Worm (Caenorhabditis elegans): Measurements from ENCODE around the gene Y43F8B.25.

Gene Y43F8B.25

DNA sequence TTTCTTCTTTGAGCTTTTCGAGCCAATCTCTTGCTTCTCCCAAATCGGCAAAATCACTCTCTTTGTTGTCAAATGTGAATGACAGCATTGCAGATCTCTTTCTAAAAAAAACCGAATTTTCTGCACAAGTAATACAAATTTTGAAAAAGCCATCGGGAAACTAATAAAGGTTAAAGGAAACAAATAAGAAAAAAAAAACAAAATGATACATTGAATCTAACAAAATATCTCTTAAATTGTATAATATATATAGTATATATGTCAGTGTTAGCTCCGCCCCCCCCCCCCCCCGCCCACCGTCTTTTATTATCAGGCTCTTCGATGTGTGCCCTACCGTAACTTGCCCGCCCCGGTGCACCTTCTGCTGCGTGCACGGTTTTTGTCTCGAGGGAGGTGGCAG is 29.7 kb upstream of the Y43F8B.25 start, which contains the start of gene C25F9.11:
C25F9.11 (minus strand) TSS at position 101 of the 400 bp plus-strand sequence.
- no peak for TF ChIP-seq tab-1 (GFP tag; IDR thresholded peaks at IDR 0.05)
- TF ChIP-seq med-1 (GFP tag; optimal IDR thresholded peaks at IDR 0.05; ENCODE audit: insufficient read depth): no peak

DNA sequence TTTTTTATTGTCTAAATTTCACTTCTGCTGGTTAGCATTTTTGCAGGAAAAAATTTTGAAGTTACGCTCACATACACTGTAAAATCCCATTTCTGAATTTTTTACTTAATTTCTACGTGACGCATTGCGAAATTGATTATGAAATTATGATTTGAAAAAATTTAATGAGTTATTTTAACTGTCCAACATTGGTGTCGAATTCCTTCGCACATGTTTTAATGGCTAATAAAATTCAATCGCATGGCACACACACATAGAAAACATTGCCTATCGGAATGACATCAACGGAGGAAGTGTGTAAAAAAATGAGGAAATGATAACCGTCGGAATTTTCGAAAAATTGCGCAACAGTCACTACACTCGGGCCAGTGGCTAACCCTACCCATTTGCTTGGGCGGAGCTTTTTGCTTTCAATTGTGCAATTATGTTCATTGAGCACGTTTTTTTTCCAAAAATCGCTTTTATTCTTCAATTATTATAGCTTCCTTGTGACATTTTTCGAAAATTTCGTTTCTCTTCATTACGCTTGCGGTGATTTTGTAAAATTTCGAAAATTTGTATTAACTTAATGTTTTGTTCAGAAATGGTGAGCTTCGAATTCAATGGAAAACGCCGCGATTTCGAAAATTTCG is 28.8 kb upstream of the Y43F8B.25 start, which contains the start of gene C25F9.16:
C25F9.16 (plus strand) TSS at position 582 of the 632 bp plus-strand sequence.
- TF ChIP-seq klf-2 (GFP tag; conservative IDR thresholded peaks at IDR 0.05) (no peak), ztf-29 (GFP tag; IDR thresholded peaks at IDR 0.05) (no peak)

DNA sequence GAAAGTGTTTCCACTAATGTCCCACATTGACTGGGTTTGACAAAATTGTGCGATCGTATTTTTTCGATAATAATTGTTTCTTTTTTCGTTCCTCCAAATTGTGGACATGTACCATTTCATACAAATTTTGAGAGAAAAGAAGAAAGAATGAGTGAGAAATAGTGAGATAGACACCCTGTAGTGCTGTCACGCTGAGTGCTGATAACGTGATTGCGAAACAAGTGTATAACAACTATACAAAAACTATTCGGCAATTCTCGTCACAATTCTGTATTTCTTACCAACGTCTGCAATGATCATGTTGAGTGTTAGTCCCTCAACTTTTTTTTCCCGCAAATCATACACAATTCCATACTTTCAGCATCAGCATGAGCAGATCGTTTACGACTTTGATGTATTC is 26.4 kb upstream of the Y43F8B.25 start, which contains the start of gene C25F9.14:
C25F9.14 (plus strand) TSS at position 178 of the 400 bp plus-strand sequence.
- TF ChIP-seq klf-2 (GFP tag; conservative IDR thresholded peaks at IDR 0.05) (no peak), flt-1 (GFP tag; IDR thresholded peaks at IDR 0.05) (no peak), ztf-23 (GFP tag; IDR thresholded peaks at IDR 0.05) (no peak), ztf-29 (GFP tag; IDR thresholded peaks at IDR 0.05) (no peak), med-1 (GFP tag; optimal IDR thresholded peaks at IDR 0.05; ENCODE audit: insufficient read depth) (no peak), ref-1 (GFP tag; conservative IDR thresholded peaks at IDR 0.05) (no peak), tab-1 (GFP tag; IDR thresholded peaks at IDR 0.05) (no peak), T22C8.4 (GFP tag; IDR thresholded peaks at IDR 0.05) (no peak), cog-1 (tag; optimal IDR thresholded peaks at IDR 0.05) (no peak)

DNA sequence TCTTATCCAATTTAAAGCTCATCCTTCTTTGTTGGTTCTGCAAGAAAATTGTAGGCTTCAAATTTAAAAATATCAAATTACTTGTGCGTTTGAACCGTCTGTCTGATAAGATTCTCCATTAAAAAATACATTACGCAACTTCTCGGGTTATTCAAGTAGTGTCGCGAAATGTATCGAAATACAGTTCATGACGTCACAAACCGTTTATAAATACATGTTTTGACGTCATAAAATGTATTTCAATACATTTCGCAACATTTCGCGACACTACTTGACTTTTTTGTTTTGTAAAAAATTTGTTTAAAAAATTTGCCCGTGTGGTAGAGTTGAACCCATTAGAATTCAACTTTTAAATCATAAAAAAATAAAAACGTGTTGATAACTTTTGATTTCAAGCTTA is 19.1 kb upstream of the Y43F8B.25 start:
- TF ChIP-seq ztf-23 (GFP tag; IDR thresholded peaks at IDR 0.05) (no peak), ref-1 (GFP tag; conservative IDR thresholded peaks at IDR 0.05) (no peak), T22C8.4 (GFP tag; IDR thresholded peaks at IDR 0.05) (no peak), med-1 (GFP tag; optimal IDR thresholded peaks at IDR 0.05; ENCODE audit: insufficient read depth) (no peak), flt-1 (GFP tag; IDR thresholded peaks at IDR 0.05) (no peak), klf-2 (GFP tag; conservative IDR thresholded peaks at IDR 0.05) (no peak), ztf-29 (GFP tag; IDR thresholded peaks at IDR 0.05) (no peak), tab-1 (GFP tag; IDR thresholded peaks at IDR 0.05) (no peak), cog-1 (tag; optimal IDR thresholded peaks at IDR 0.05) (no peak)

DNA sequence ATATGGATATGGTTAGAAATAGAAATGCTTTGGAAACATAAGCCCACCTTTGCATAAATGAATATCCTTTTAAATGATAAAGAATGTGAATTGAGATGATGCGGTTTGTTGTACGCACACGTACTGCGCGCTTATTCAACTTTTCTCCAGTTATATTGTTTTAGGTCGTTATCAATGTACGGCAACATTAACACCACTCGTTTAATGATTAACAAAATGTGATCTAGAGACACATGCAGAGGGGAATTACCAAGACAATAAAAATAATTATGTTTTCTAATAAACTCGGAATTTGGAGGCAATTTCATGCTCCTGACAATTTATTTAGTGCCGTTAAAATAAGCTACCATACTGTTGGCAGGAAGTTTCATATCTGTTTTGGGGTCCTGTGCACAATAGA is 17.3 kb upstream of the Y43F8B.25 start, which contains the start of gene M04C3.1:
M04C3.1 (minus strand) TSS at position 164 of the 400 bp plus-strand sequence.
- TF ChIP-seq klf-2 (GFP tag; conservative IDR thresholded peaks at IDR 0.05) (no peak), ztf-23 (GFP tag; IDR thresholded peaks at IDR 0.05) (no peak), med-1 (GFP tag; optimal IDR thresholded peaks at IDR 0.05; ENCODE audit: insufficient read depth) (no peak), cog-1 (tag; optimal IDR thresholded peaks at IDR 0.05) (no peak), ref-1 (GFP tag; conservative IDR thresholded peaks at IDR 0.05) (no peak), T22C8.4 (GFP tag; IDR thresholded peaks at IDR 0.05) (no peak), flt-1 (GFP tag; IDR thresholded peaks at IDR 0.05) (no peak), tab-1 (GFP tag; IDR thresholded peaks at IDR 0.05) (no peak), ztf-29 (GFP tag; IDR thresholded peaks at IDR 0.05) (no peak)

DNA sequence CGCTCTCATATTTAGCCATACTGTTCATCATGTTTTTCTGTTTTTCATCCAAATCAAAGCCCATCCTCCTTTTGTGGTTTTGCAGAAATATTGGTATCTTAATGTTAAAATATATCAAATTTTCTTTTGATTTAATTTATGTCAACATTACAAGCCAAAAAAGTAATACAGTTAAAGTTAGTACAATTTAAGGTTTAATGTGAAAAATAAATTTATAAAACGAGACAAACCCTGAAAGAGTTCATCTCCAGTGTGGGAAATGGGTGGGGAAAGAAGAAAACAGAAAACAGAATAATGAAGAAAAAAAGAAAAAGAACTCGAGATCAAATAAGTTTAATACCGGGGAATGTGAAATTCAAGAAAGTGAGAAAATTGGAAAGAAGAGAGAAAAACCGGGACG is 13.9 kb upstream of the Y43F8B.25 start, which contains the start of gene M04C3.2:
M04C3.2 (minus strand) TSS at position 101 of the 400 bp plus-strand sequence.
- TF ChIP-seq tab-1 (GFP tag; IDR thresholded peaks at IDR 0.05) (no peak), T22C8.4 (GFP tag; IDR thresholded peaks at IDR 0.05) (no peak), klf-2 (GFP tag; conservative IDR thresholded peaks at IDR 0.05) (no peak), cog-1 (tag; optimal IDR thresholded peaks at IDR 0.05) (no peak), med-1 (GFP tag; optimal IDR thresholded peaks at IDR 0.05; ENCODE audit: insufficient read depth) (no peak), ztf-29 (GFP tag; IDR thresholded peaks at IDR 0.05) (no peak), flt-1 (GFP tag; IDR thresholded peaks at IDR 0.05) (no peak), ztf-23 (GFP tag; IDR thresholded peaks at IDR 0.05) (no peak), ref-1 (GFP tag; conservative IDR thresholded peaks at IDR 0.05) (no peak)

DNA sequence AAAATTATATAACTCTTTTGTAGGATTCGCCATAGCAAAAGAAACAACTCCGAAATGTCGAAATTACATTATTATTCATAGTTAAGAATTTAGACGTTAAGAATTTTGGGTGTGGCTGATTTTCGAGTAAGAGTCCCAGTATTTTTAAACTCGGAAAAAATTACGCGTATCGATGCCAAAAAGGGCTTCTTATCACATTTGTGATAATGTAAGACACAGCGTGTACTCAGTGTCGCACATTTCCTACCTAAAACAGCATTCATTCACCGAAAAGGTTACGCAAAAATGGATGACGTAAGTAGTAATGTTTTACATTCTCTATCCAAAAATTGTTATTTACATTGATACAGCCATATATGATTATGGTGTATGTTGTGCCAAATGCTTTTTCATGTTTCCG is 13.2 kb upstream of the Y43F8B.25 start, which contains the start of gene M04C3.5:
M04C3.5 (plus strand) TSS at position 190 of the 400 bp plus-strand sequence.
- TF ChIP-seq ztf-29 (GFP tag; IDR thresholded peaks at IDR 0.05) (no peak), cog-1 (tag; optimal IDR thresholded peaks at IDR 0.05) (no peak), tab-1 (GFP tag; IDR thresholded peaks at IDR 0.05) (no peak), T22C8.4 (GFP tag; IDR thresholded peaks at IDR 0.05) (no peak), ztf-23 (GFP tag; IDR thresholded peaks at IDR 0.05) (no peak)

DNA sequence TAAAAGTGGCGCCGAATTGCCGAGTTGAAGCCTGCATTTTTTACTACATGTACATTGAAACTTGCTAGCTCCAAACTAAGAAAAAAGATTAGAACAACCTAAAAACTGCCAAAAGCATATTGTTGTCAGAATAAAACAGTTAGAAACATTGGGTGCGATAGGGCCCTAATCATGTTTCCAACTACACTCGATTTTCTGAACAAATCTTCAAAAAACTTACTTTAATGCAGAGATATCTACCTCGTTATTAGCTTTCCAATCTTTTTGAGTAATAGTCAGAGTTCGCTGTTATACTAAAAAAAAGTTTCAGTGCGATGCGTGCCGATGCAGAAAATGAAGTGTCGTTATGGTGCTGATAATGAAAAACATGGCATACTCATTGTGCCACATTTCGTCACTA is 7.1 kb upstream of the Y43F8B.25 start, which contains the start of the genes Y43F8B.13 and Y43F8B.14:
Y43F8B.13 (plus strand) TSS at position 301 of the 400 bp plus-strand sequence.
Y43F8B.14 (minus strand) TSS at position 322 of the 400 bp plus-strand sequence.
- TF ChIP-seq cog-1 (tag; optimal IDR thresholded peaks at IDR 0.05): no peak
- no peak for TF ChIP-seq ztf-23 (GFP tag; IDR thresholded peaks at IDR 0.05)
- no peak for TF ChIP-seq med-1 (GFP tag; optimal IDR thresholded peaks at IDR 0.05; ENCODE audit: insufficient read depth)
- TF ChIP-seq klf-2 (GFP tag; conservative IDR thresholded peaks at IDR 0.05): no peak
- no peak for TF ChIP-seq T22C8.4 (GFP tag; IDR thresholded peaks at IDR 0.05)
- no peak for TF ChIP-seq ref-1 (GFP tag; conservative IDR thresholded peaks at IDR 0.05)
- TF ChIP-seq ztf-29 (GFP tag; IDR thresholded peaks at IDR 0.05): no peak
- no peak for TF ChIP-seq flt-1 (GFP tag; IDR thresholded peaks at IDR 0.05)
- TF ChIP-seq tab-1 (GFP tag; IDR thresholded peaks at IDR 0.05): no peak

DNA sequence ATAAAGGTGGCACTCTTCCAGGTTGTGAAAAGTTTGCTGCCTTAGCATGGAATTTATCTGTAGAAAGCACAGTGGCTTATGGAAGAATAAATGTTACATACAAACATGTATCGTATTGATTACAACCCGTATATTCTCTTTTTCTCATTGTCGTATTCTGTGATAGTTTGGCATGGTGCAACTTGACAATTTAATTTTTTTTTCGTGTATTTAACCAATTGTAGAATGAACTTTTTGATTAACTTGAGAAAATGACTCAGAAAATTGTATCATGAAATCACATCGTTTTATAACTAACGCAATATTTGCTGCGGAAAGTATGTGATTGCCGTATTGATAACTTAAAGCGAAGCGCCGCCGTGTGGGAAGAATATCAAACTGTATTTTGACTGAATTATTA is 5.6 kb upstream of the Y43F8B.25 start, which contains the start of gene Y43F8B.24:
Y43F8B.24 (plus strand) TSS at position 301 of the 400 bp plus-strand sequence.
- no peak for TF ChIP-seq tab-1 (GFP tag; IDR thresholded peaks at IDR 0.05)
- TF ChIP-seq ref-1 (GFP tag; conservative IDR thresholded peaks at IDR 0.05): no peak
- no peak for TF ChIP-seq ztf-23 (GFP tag; IDR thresholded peaks at IDR 0.05)
- TF ChIP-seq klf-2 (GFP tag; conservative IDR thresholded peaks at IDR 0.05): no peak
- TF ChIP-seq med-1 (GFP tag; optimal IDR thresholded peaks at IDR 0.05; ENCODE audit: insufficient read depth): no peak
- no peak for TF ChIP-seq cog-1 (tag; optimal IDR thresholded peaks at IDR 0.05)
- TF ChIP-seq ztf-29 (GFP tag; IDR thresholded peaks at IDR 0.05): no peak
- no peak for TF ChIP-seq T22C8.4 (GFP tag; IDR thresholded peaks at IDR 0.05)
- no peak for TF ChIP-seq flt-1 (GFP tag; IDR thresholded peaks at IDR 0.05)

DNA sequence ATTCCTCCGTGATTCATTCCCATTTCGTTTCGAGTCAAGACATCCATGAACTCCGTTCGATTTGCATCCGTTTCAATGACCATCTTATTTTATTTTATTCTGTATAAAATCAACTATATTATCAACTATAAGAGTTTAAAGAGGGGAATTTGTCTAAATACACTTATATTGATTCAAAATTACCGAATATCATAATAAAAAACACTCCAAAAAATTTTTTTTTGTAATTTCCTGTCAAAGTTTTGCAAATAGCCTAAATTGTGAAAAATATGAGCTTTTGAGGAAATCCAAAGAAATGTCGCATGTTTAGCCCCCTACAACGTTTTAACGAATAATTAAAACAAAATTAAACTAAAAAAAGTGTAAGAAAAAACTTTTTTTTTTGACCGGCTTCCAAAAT is 692 bp upstream of the Y43F8B.25 start, which contains the start of gene Y43F8B.15:
Y43F8B.15 (minus strand) TSS at position 101 of the 400 bp plus-strand sequence.
- TF ChIP-seq klf-2 (GFP tag; conservative IDR thresholded peaks at IDR 0.05) (no peak), flt-1 (GFP tag; IDR thresholded peaks at IDR 0.05) (no peak), cog-1 (tag; optimal IDR thresholded peaks at IDR 0.05) (no peak), T22C8.4 (GFP tag; IDR thresholded peaks at IDR 0.05) (no peak), tab-1 (GFP tag; IDR thresholded peaks at IDR 0.05) (no peak), ref-1 (GFP tag; conservative IDR thresholded peaks at IDR 0.05) (no peak), med-1 (GFP tag; optimal IDR thresholded peaks at IDR 0.05; ENCODE audit: insufficient read depth) (no peak), ztf-23 (GFP tag; IDR thresholded peaks at IDR 0.05) (no peak), ztf-29 (GFP tag; IDR thresholded peaks at IDR 0.05) (no peak)

All from whole organism, midembryonic.